Worm (Caenorhabditis elegans) whole organism, L2 larva: ENCODE measurements around the gene R05D8.11.

ENCODE experiments used
- Y55F3AM.14 ChIP-seq: fragments of 200-800 bp; sonication (Bioruptor generic); optimal IDR thresholded peaks from 2 replicates; lab custom pipeline; 2018; ENCODE audit warnings: mild to moderate bottlenecking, missing genetic modification characterization, missing compliant biosample characterization
- ZK546.5 ChIP-seq: sonication (generic microtip); optimal IDR thresholded peaks from 2 replicates; lab custom pipeline; 2017; ENCODE audit warnings: missing biosample characterization, missing genetic modification characterization
- elt-1 ChIP-seq: fragments of 150-350 bp; optimal IDR thresholded peaks from 2 replicates; lab custom pipeline; 2014; ENCODE audit warnings: missing biosample characterization, missing genetic modification characterization
- elt-3 ChIP-seq: sonication (generic microtip); optimal IDR thresholded peaks from 2 replicates; lab custom pipeline; 2017; ENCODE audit warnings: missing biosample characterization, missing genetic modification characterization
- lin-11 ChIP-seq: fragments of 150-350 bp; sonication (generic microtip); optimal IDR thresholded peaks from 2 replicates; lab custom pipeline; 2014; ENCODE audit warnings: missing biosample characterization, missing genetic modification characterization, inconsistent platforms, mixed read lengths
- lin-13 ChIP-seq: fragments of 150-350 bp; optimal IDR thresholded peaks from 2 replicates; lab custom pipeline; 2014; ENCODE audit warnings: missing biosample characterization, missing genetic modification reagents, missing genetic modification characterization
- lsy-2 ChIP-seq, 2 experiments: fragments of 150-350 bp in 1 of 2; sonication (generic microtip) in 1 of 2; optimal IDR thresholded peaks; 2 replicates each; lab custom pipeline; 2014 to 2017; ENCODE audit warnings: missing biosample characterization in 2 of 2, missing genetic modification characterization in 2 of 2
- mab-5 ChIP-seq: fragments of 150-350 bp; optimal IDR thresholded peaks from 2 replicates; lab custom pipeline; 2014; ENCODE audit warnings: missing biosample characterization, missing genetic modification characterization
- nhr-23 ChIP-seq: fragments of 150-350 bp; optimal IDR thresholded peaks from 2 replicates; lab custom pipeline; 2014; ENCODE audit warnings: missing biosample characterization, missing genetic modification reagents, missing genetic modification characterization
- unc-62 ChIP-seq: fragments of 150-350 bp; optimal IDR thresholded peaks from 2 replicates; lab custom pipeline; 2014; ENCODE audit warnings: missing biosample characterization, missing genetic modification reagents, missing genetic modification characterization
- zag-1 ChIP-seq: fragments of 150-350 bp; optimal IDR thresholded peaks from 2 replicates; lab custom pipeline; 2014; ENCODE audit warnings: missing biosample characterization, missing genetic modification characterization

ce11 chrV:2800676-2801075 lies 20.0 kb upstream of the R05D8.11 start:
- TF ChIP-seq lin-13 (GFP tag; lab: Kevin White, UChicago) (no peak), mab-5 (no peak), unc-62 (GFP tag; lab: Kevin White, UChicago) (no peak), lin-11 (tag; lab: Kevin White, UChicago) (no peak), lsy-2 (tag; optimal IDR thresholded peaks at IDR 0.05; lab: Kevin White, UChicago) (no peak), elt-3 (tag; lab: Kevin White, UChicago) (no peak), Y55F3AM.14 (no peak), ZK546.5 (tag; lab: Kevin White, UChicago) (no peak), elt-1 (tag; lab: Kevin White, UChicago) (no peak), nhr-23 (no peak), zag-1 (tag; lab: Kevin White, UChicago) (no peak)
